Worm (Caenorhabditis elegans) whole organism, L2 larva: ENCODE results near the gene F14H12.3.

Experiments
- C34F6.9 ChIP-seq: fragments of 150-350 bp; optimal IDR thresholded peaks from 2 replicates; lab custom pipeline; 2014; ENCODE audit warnings: missing biosample characterization, missing genetic modification characterization
- F13H6.1 ChIP-seq: sonication (generic microtip); optimal IDR thresholded peaks from 2 replicates; lab custom pipeline; 2016; ENCODE audit warnings: missing genetic modification characterization, missing compliant biosample characterization
- R02D3.7 ChIP-seq: fragments of 150-350 bp; optimal IDR thresholded peaks from 2 replicates; lab custom pipeline; 2014; ENCODE audit warnings: missing biosample characterization, missing genetic modification characterization
- Y55F3AM.14 ChIP-seq: fragments of 200-800 bp; sonication (Bioruptor generic); optimal IDR thresholded peaks from 2 replicates; lab custom pipeline; 2018; ENCODE audit warnings: mild to moderate bottlenecking, missing genetic modification characterization, missing compliant biosample characterization
- ZK546.5 ChIP-seq: sonication (generic microtip); optimal IDR thresholded peaks from 2 replicates; lab custom pipeline; 2017; ENCODE audit warnings: missing biosample characterization, missing genetic modification characterization
- alr-1 ChIP-seq: fragments of 150-350 bp; optimal IDR thresholded peaks from 2 replicates; lab custom pipeline; 2014; ENCODE audit warnings: missing biosample characterization, missing genetic modification characterization
- aly-2 ChIP-seq: fragments of 150-350 bp; optimal IDR thresholded peaks from 2 replicates; lab custom pipeline; 2014; ENCODE audit warnings: missing biosample characterization, missing genetic modification characterization
- ama-1 ChIP-seq: fragments of 150-350 bp; optimal IDR thresholded peaks from 2 replicates; lab custom pipeline; 2018; ENCODE audit warnings: inconsistent platforms
- blmp-1 ChIP-seq: sonication (generic microtip); optimal IDR thresholded peaks from 2 replicates; lab custom pipeline; 2017; ENCODE audit warnings: missing genetic modification characterization, mild to moderate bottlenecking, missing compliant biosample characterization, antibody characterized with exemption, moderate library complexity; ENCODE audit not compliant: insufficient read depth
- ceh-16 ChIP-seq: fragments of 150-350 bp; optimal IDR thresholded peaks from 2 replicates; lab custom pipeline; 2014; ENCODE audit warnings: missing biosample characterization, missing genetic modification characterization
- ceh-82 ChIP-seq: fragments of 150-350 bp; optimal IDR thresholded peaks from 2 replicates; lab custom pipeline; 2014; ENCODE audit warnings: missing biosample characterization, missing genetic modification characterization
- crh-2 ChIP-seq: sonication (generic microtip); optimal IDR thresholded peaks from 2 replicates; lab custom pipeline; 2017; ENCODE audit warnings: missing biosample characterization, missing genetic modification characterization
- egl-27 ChIP-seq: sonication (generic microtip); optimal IDR thresholded peaks from 3 replicates; lab custom pipeline; 2017; ENCODE audit warnings: missing biosample characterization, missing genetic modification reagents, missing genetic modification characterization
- elt-1 ChIP-seq: fragments of 150-350 bp; optimal IDR thresholded peaks from 2 replicates; lab custom pipeline; 2014; ENCODE audit warnings: missing biosample characterization, missing genetic modification characterization
- elt-3 ChIP-seq: sonication (generic microtip); optimal IDR thresholded peaks from 2 replicates; lab custom pipeline; 2017; ENCODE audit warnings: missing biosample characterization, missing genetic modification characterization
- fos-1 ChIP-seq: fragments of 150-350 bp; optimal IDR thresholded peaks from 2 replicates; lab custom pipeline; 2014; ENCODE audit warnings: missing biosample characterization, missing genetic modification characterization
- gmeb-1 ChIP-seq: fragments of 150-350 bp; optimal IDR thresholded peaks from 2 replicates; lab custom pipeline; 2014; ENCODE audit warnings: missing biosample characterization, missing genetic modification characterization
- lin-13 ChIP-seq: fragments of 150-350 bp; optimal IDR thresholded peaks from 2 replicates; lab custom pipeline; 2014; ENCODE audit warnings: missing biosample characterization, missing genetic modification reagents, missing genetic modification characterization
- lin-39 ChIP-seq: fragments of 150-350 bp; optimal IDR thresholded peaks from 2 replicates; lab custom pipeline; 2014; ENCODE audit warnings: missing biosample characterization, missing genetic modification reagents, missing genetic modification characterization
- lsy-2 ChIP-seq, 2 experiments: fragments of 150-350 bp in 1 of 2; sonication (generic microtip) in 1 of 2; optimal IDR thresholded peaks; 2 replicates each; lab custom pipeline; 2014 to 2017; ENCODE audit warnings: missing biosample characterization in 2 of 2, missing genetic modification characterization in 2 of 2
- mab-5 ChIP-seq: fragments of 150-350 bp; optimal IDR thresholded peaks from 2 replicates; lab custom pipeline; 2014; ENCODE audit warnings: missing biosample characterization, missing genetic modification characterization
- mbf-1 ChIP-seq: sonication (generic microtip); optimal IDR thresholded peaks from 2 replicates; lab custom pipeline; 2017; ENCODE audit warnings: missing biosample characterization, missing genetic modification characterization
- mdl-1 ChIP-seq, 2 experiments: fragments of 150-350 bp in 1 of 2; sonication (generic microtip) in 1 of 2; optimal IDR thresholded peaks; 2 replicates each; lab custom pipeline; 2017; ENCODE audit warnings: missing biosample characterization in 2 of 2, missing genetic modification characterization in 2 of 2
- nhr-10 ChIP-seq: sonication (generic microtip); optimal IDR thresholded peaks from 2 replicates; lab custom pipeline; 2017; ENCODE audit warnings: missing biosample characterization, missing genetic modification characterization
- nhr-11 ChIP-seq: fragments of 150-350 bp; optimal IDR thresholded peaks from 2 replicates; lab custom pipeline; 2014; ENCODE audit warnings: missing biosample characterization, missing genetic modification characterization
- nhr-12 ChIP-seq: fragments of 150-350 bp; optimal IDR thresholded peaks from 2 replicates; lab custom pipeline; 2014; ENCODE audit warnings: missing biosample characterization, missing genetic modification characterization
- nhr-21 ChIP-seq: fragments of 150-350 bp; optimal IDR thresholded peaks from 2 replicates; lab custom pipeline; 2014; ENCODE audit warnings: missing biosample characterization, missing genetic modification characterization
- nhr-23 ChIP-seq: fragments of 150-350 bp; optimal IDR thresholded peaks from 2 replicates; lab custom pipeline; 2014; ENCODE audit warnings: missing biosample characterization, missing genetic modification reagents, missing genetic modification characterization
- nhr-77 ChIP-seq: fragments of 150-350 bp; optimal IDR thresholded peaks from 2 replicates; lab custom pipeline; 2014; ENCODE audit warnings: missing biosample characterization, missing genetic modification characterization
- peb-1 ChIP-seq: fragments of 150-350 bp; optimal IDR thresholded peaks from 2 replicates; lab custom pipeline; 2014; ENCODE audit warnings: missing biosample characterization, missing genetic modification characterization
- sem-4 ChIP-seq: fragments of 150-350 bp; optimal IDR thresholded peaks from 2 replicates; lab custom pipeline; 2014; ENCODE audit warnings: missing biosample characterization, missing genetic modification reagents, missing genetic modification characterization
- skn-1 ChIP-seq: sonication (generic microtip); optimal IDR thresholded peaks from 2 replicates; lab custom pipeline; 2017; ENCODE audit warnings: missing biosample characterization, missing genetic modification characterization
- sma-3 ChIP-seq: sonication (generic microtip); optimal IDR thresholded peaks from 2 replicates; lab custom pipeline; 2016; ENCODE audit warnings: missing genetic modification reagents, missing genetic modification characterization, missing compliant biosample characterization
- unc-39 ChIP-seq: fragments of 150-350 bp; optimal IDR thresholded peaks from 2 replicates; lab custom pipeline; 2014; ENCODE audit warnings: missing biosample characterization, missing genetic modification characterization
- unc-55 ChIP-seq: fragments of 150-350 bp; sonication (generic microtip); optimal IDR thresholded peaks from 3 replicates; lab custom pipeline; 2014; ENCODE audit warnings: missing biosample characterization, missing genetic modification reagents, missing genetic modification characterization
- unc-62 ChIP-seq: fragments of 150-350 bp; optimal IDR thresholded peaks from 2 replicates; lab custom pipeline; 2014; ENCODE audit warnings: missing biosample characterization, missing genetic modification reagents, missing genetic modification characterization
- zag-1 ChIP-seq: fragments of 150-350 bp; optimal IDR thresholded peaks from 2 replicates; lab custom pipeline; 2014; ENCODE audit warnings: missing biosample characterization, missing genetic modification characterization
- ztf-1 ChIP-seq: fragments of 200-800 bp; sonication (Bioruptor generic); conservative IDR thresholded peaks from 2 replicates; pipeline ENCODE4 v1.3.6; 2022; ENCODE audit warnings: missing genetic modification characterization, missing compliant biosample characterization
- ztf-11 ChIP-seq: sonication (generic microtip); optimal IDR thresholded peaks from 2 replicates; lab custom pipeline; 2017; ENCODE audit warnings: missing biosample characterization, missing genetic modification characterization
- ztf-4 ChIP-seq: fragments of 150-350 bp; optimal IDR thresholded peaks from 2 replicates; lab custom pipeline; 2014; ENCODE audit warnings: missing biosample characterization, missing genetic modification characterization

The F14H12.3 gene

ce11 chrX:4357467-4357866 lies 13.5 kb downstream of the F14H12.3 start, which contains the start of gene F14H12.6:
F14H12.6 (minus strand) TSS chrX:4357567.
- no peak for TF ChIP-seq mdl-1 (tag; optimal IDR thresholded peaks at IDR 0.05; lab: Kevin White, UChicago)
- no peak for TF ChIP-seq ZK546.5 (tag; lab: Kevin White, UChicago)
- TF ChIP-seq lin-13 = no peak
- TF ChIP-seq aly-2 (tag; lab: Kevin White, UChicago) = no peak
- no peak for TF ChIP-seq nhr-12 (tag; lab: Kevin White, UChicago)
- TF ChIP-seq nhr-11 (tag; lab: Kevin White, UChicago) = no peak
- TF ChIP-seq sem-4 (tag; lab: Kevin White, UChicago) = no peak
- no peak for TF ChIP-seq Y55F3AM.14
- no peak for TF ChIP-seq unc-62 (GFP tag; lab: Kevin White, UChicago)
- TF ChIP-seq sma-3 (GFP tag; lab: Kevin White, UChicago) = no peak
- no peak for TF ChIP-seq crh-2 (tag; lab: Kevin White, UChicago)
- TF ChIP-seq lin-39 (tag; lab: Kevin White, UChicago) = no peak
- TF ChIP-seq nhr-21 (tag; lab: Kevin White, UChicago) = no peak
- TF ChIP-seq lsy-2 (tag; optimal IDR thresholded peaks at IDR 0.05; lab: Kevin White, UChicago) = no peak
- TF ChIP-seq nhr-77 (tag; lab: Kevin White, UChicago) = no peak
- no peak for TF ChIP-seq F13H6.1 (tag; lab: Kevin White, UChicago)

DNA sequence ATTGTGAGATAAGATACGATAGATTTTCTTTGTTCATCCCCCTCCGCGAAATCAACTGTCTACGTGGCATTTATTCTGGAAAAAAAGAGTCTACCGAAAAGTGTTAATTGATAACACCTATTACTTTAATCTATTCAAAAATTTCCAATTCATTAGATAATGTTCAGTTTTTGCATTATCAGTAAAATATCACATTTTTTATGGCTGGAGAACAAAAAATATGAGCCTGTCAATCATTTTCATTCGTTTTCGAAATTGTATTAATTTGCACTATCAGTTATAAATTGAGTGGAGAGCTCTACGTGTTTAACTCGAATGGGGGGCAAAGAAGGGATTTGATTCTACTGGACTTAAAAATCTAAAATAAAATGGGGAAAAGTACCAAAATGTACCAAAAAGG lies 15.0 kb downstream of the F14H12.3 start:
- no peak for TF ChIP-seq egl-27 (tag; lab: Kevin White, UChicago)
- no peak for TF ChIP-seq peb-1 (tag; lab: Kevin White, UChicago)
- TF ChIP-seq Y55F3AM.14 = no peak
- no peak for TF ChIP-seq ztf-4 (tag; lab: Kevin White, UChicago)
- TF ChIP-seq ztf-11 (tag; lab: Kevin White, UChicago) = no peak
- TF ChIP-seq zag-1 (tag; lab: Kevin White, UChicago) = no peak
- no peak for TF ChIP-seq nhr-23 (tag; lab: Kevin White, UChicago)
- no peak for TF ChIP-seq ztf-1 (GFP tag; lab: Robert Waterston, UW)
- no peak for TF ChIP-seq mdl-1 (tag; optimal IDR thresholded peaks at IDR 0.05; lab: Kevin White, UChicago)
- no peak for TF ChIP-seq gmeb-1 (tag; lab: Kevin White, UChicago)
- TF ChIP-seq ceh-16 (tag; lab: Kevin White, UChicago) = no peak
- no peak for TF ChIP-seq mbf-1 (tag; lab: Kevin White, UChicago)
- no peak for TF ChIP-seq unc-62 (GFP tag; lab: Kevin White, UChicago)
- no peak for TF ChIP-seq mab-5 (tag; lab: Kevin White, UChicago)
- TF ChIP-seq blmp-1 (tag; lab: Kevin White, UChicago) = no peak
- no peak for TF ChIP-seq nhr-21 (tag; lab: Kevin White, UChicago)
- no peak for TF ChIP-seq fos-1
- TF ChIP-seq unc-39 (tag; lab: Kevin White, UChicago) = no peak
- no peak for TF ChIP-seq elt-1 (tag; lab: Kevin White, UChicago)

DNA sequence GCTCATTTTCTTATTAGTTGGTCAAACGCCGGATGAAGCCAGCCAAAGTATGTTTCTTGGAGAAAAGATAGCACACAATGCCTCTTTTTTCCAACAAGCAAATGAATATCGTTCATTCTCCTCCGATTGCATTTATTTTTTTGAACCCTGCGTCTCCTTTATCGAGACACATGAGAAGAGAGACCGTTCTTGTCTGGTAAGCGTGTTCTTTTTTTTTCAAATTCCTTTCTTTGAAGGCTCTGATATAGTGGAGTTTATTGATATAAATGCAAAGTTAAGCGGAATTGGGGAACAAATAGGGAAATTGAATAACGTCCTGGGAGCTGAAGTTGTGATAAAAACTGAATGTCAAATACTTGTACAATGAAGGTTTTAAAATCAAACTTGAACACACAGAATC lies 18.5 kb downstream of the F14H12.3 start, which contains the start of gene F14H12.7:
F14H12.7 (minus strand) TSS at position 101 of the 400 bp plus-strand sequence.
- TF ChIP-seq peb-1 (tag; lab: Kevin White, UChicago) (no peak), unc-55 (GFP tag; lab: Kevin White, UChicago) (no peak), ceh-82 (tag; lab: Kevin White, UChicago) (no peak), skn-1 (tag; lab: Kevin White, UChicago) (no peak), sem-4 (tag; lab: Kevin White, UChicago) (no peak), lin-39 (tag; lab: Kevin White, UChicago) (no peak), egl-27 (tag; lab: Kevin White, UChicago) (no peak), gmeb-1 (tag; lab: Kevin White, UChicago) (no peak)

- TF ChIP-seq fos-1 (no peak), F13H6.1 (tag; lab: Kevin White, UChicago) (no peak), lsy-2 (tag; optimal IDR thresholded peaks at IDR 0.05; lab: Kevin White, UChicago) (no peak), ama-1 (lab: Kevin White, UChicago) (no peak), unc-39 (tag; lab: Kevin White, UChicago) (no peak), R02D3.7 (no peak), gmeb-1 (tag; lab: Kevin White, UChicago) (no peak), alr-1 (tag; lab: Kevin White, UChicago) (no peak), ztf-1 (GFP tag; lab: Robert Waterston, UW) (no peak), ZK546.5 (tag; lab: Kevin White, UChicago) (no peak), nhr-77 (tag; lab: Kevin White, UChicago) (no peak), lin-39 (tag; lab: Kevin White, UChicago) (no peak), C34F6.9 (no peak), nhr-11 (tag; lab: Kevin White, UChicago) (no peak), crh-2 (tag; lab: Kevin White, UChicago) (no peak), nhr-10 (no peak), elt-3 (tag; lab: Kevin White, UChicago) (no peak)
Observed at ce11 chrX:4363200-4363599, 19.2 kb downstream of the F14H12.3 start, which contains the start of gene F14H12.17. F14H12.17 (minus strand) TSS chrX:4363300.
